Worm (Caenorhabditis elegans) whole organism, mixed stage, embryonic: Measurements from ENCODE around the gene cal-2.
A peak's percentile ranks its signal among the peaks of the same experiment; 100 is the strongest.

Experiments used
- M03D4.4 ChIP-seq: sonication (generic microtip); optimal IDR thresholded peaks from 2 replicates; lab custom pipeline; 2017; ENCODE audit warnings: mild to moderate bottlenecking, missing genetic modification characterization, missing compliant biosample characterization
- bed-3 ChIP-seq: fragments of 200-800 bp; sonication (Bioruptor generic); optimal IDR thresholded peaks from 3 replicates; lab custom pipeline; 2018; ENCODE audit warnings: mild to moderate bottlenecking, missing genetic modification characterization, moderate library complexity, missing compliant biosample characterization
- blmp-1 ChIP-seq: fragments of 150-350 bp; optimal IDR thresholded peaks from 2 replicates; lab custom pipeline; 2014; ENCODE audit warnings: missing biosample characterization, missing genetic modification characterization
- ceh-39 ChIP-seq: fragments of 150-350 bp; optimal IDR thresholded peaks from 2 replicates; lab custom pipeline; 2014; ENCODE audit warnings: missing biosample characterization, missing genetic modification characterization
- ceh-43 ChIP-seq: fragments of 200-800 bp; sonication (Bioruptor generic); optimal IDR thresholded peaks from 2 replicates; lab custom pipeline; 2018; ENCODE audit warnings: mild to moderate bottlenecking, missing genetic modification characterization, moderate library complexity, missing compliant biosample characterization
- ceh-83 ChIP-seq: fragments of 200-800 bp; sonication (Bioruptor generic); optimal IDR thresholded peaks from 2 replicates; lab custom pipeline; 2018; ENCODE audit warnings: mild to moderate bottlenecking, missing genetic modification characterization, missing compliant biosample characterization
- ces-1 ChIP-seq: fragments of 150-350 bp; optimal IDR thresholded peaks from 2 replicates; lab custom pipeline; 2014; ENCODE audit warnings: missing biosample characterization, missing genetic modification reagents, missing genetic modification characterization
- cnd-1 ChIP-seq: fragments of 200-800 bp; sonication (Bioruptor generic); optimal IDR thresholded peaks from 2 replicates; lab custom pipeline; 2018; ENCODE audit warnings: mild to moderate bottlenecking, missing genetic modification characterization, missing compliant biosample characterization
- drap-1 ChIP-seq: fragments of 200-800 bp; sonication (Bioruptor generic); optimal IDR thresholded peaks from 3 replicates; lab custom pipeline; 2018; ENCODE audit warnings: mild to moderate bottlenecking, missing genetic modification characterization, missing compliant biosample characterization
- elt-1 ChIP-seq: sonication (generic microtip); optimal IDR thresholded peaks from 2 replicates; lab custom pipeline; 2017; ENCODE audit warnings: missing genetic modification characterization, mild to moderate bottlenecking, missing compliant biosample characterization, antibody characterized with exemption, moderate library complexity, borderline replicate concordance; ENCODE audit not compliant: insufficient read depth
- elt-3 ChIP-seq: fragments of 150-350 bp; optimal IDR thresholded peaks from 2 replicates; lab custom pipeline; 2014; ENCODE audit warnings: missing biosample characterization, missing genetic modification characterization
- flh-1 ChIP-seq: fragments of 200-800 bp; sonication (Bioruptor generic); optimal IDR thresholded peaks from 2 replicates; lab custom pipeline; 2018; ENCODE audit warnings: mild to moderate bottlenecking, missing genetic modification characterization, moderate library complexity, missing compliant biosample characterization
- ham-2 ChIP-seq: fragments of 200-800 bp; sonication (Bioruptor generic); optimal IDR thresholded peaks from 2 replicates; lab custom pipeline; 2018; ENCODE audit warnings: mild to moderate bottlenecking, missing genetic modification characterization, missing compliant biosample characterization
- hlh-1 ChIP-seq: fragments of 150-350 bp; optimal IDR thresholded peaks from 2 replicates; lab custom pipeline; 2014; ENCODE audit warnings: missing biosample characterization, missing genetic modification reagents, missing genetic modification characterization
- lin-13 ChIP-seq: fragments of 150-350 bp; optimal IDR thresholded peaks from 2 replicates; lab custom pipeline; 2014; ENCODE audit warnings: missing biosample characterization, missing genetic modification characterization
- lin-32 ChIP-seq: fragments of 200-800 bp; sonication (Bioruptor generic); optimal IDR thresholded peaks from 2 replicates; lab custom pipeline; 2018; ENCODE audit warnings: mild to moderate bottlenecking, missing genetic modification characterization, missing compliant biosample characterization
- lsy-2 ChIP-seq: fragments of 150-350 bp; optimal IDR thresholded peaks from 2 replicates; lab custom pipeline; 2014; ENCODE audit warnings: missing biosample characterization, missing genetic modification characterization
- mab-5 ChIP-seq: fragments of 150-350 bp; optimal IDR thresholded peaks from 2 replicates; lab custom pipeline; 2014; ENCODE audit warnings: missing biosample characterization, missing genetic modification characterization
- mep-1 ChIP-seq: fragments of 150-350 bp; optimal IDR thresholded peaks from 2 replicates; lab custom pipeline; 2017; ENCODE audit warnings: missing biosample characterization, missing genetic modification reagents, missing genetic modification characterization, inconsistent platforms
- mls-2 ChIP-seq: sonication (generic microtip); optimal IDR thresholded peaks from 2 replicates; lab custom pipeline; 2016; ENCODE audit warnings: mild to moderate bottlenecking, missing genetic modification characterization, moderate library complexity, missing compliant biosample characterization
- nhr-12 ChIP-seq: fragments of 150-350 bp; optimal IDR thresholded peaks from 2 replicates; lab custom pipeline; 2014; ENCODE audit warnings: missing biosample characterization, missing genetic modification characterization
- nhr-2 ChIP-seq: fragments of 150-350 bp; optimal IDR thresholded peaks from 2 replicates; lab custom pipeline; 2014; ENCODE audit warnings: missing biosample characterization, missing genetic modification characterization
- nhr-237 ChIP-seq: fragments of 150-350 bp; optimal IDR thresholded peaks from 2 replicates; lab custom pipeline; 2014; ENCODE audit warnings: missing biosample characterization, missing genetic modification characterization
- nhr-28 ChIP-seq: fragments of 150-350 bp; optimal IDR thresholded peaks from 2 replicates; lab custom pipeline; 2014; ENCODE audit warnings: missing biosample characterization, missing genetic modification characterization
- nhr-76 ChIP-seq: sonication (generic microtip); optimal IDR thresholded peaks from 2 replicates; lab custom pipeline; 2017; ENCODE audit warnings: missing biosample characterization, missing genetic modification characterization
- pha-4 ChIP-seq: fragments of 150-350 bp; optimal IDR thresholded peaks from 2 replicates; lab custom pipeline; 2018; ENCODE audit warnings: missing biosample characterization, missing genetic modification reagents, missing genetic modification characterization
- sem-2 ChIP-seq: fragments of 200-800 bp; sonication (Bioruptor generic); optimal IDR thresholded peaks from 2 replicates; lab custom pipeline; 2018; ENCODE audit warnings: mild to moderate bottlenecking, missing genetic modification characterization, missing compliant biosample characterization
- snpc-4 ChIP-seq: fragments of 150-350 bp; optimal IDR thresholded peaks from 2 replicates; lab custom pipeline; 2014; ENCODE audit warnings: missing biosample characterization, missing genetic modification characterization
- sptf-1 ChIP-seq: sonication (generic microtip); optimal IDR thresholded peaks from 2 replicates; lab custom pipeline; 2017; ENCODE audit warnings: mild to moderate bottlenecking, missing genetic modification characterization, moderate library complexity, missing compliant biosample characterization
- tbx-8 ChIP-seq: fragments of 200-800 bp; sonication (Bioruptor generic); optimal IDR thresholded peaks from 2 replicates; lab custom pipeline; 2018; ENCODE audit warnings: mild to moderate bottlenecking, missing genetic modification characterization, moderate library complexity, missing compliant biosample characterization
- unc-120 ChIP-seq: sonication (generic microtip); optimal IDR thresholded peaks from 2 replicates; lab custom pipeline; 2017; ENCODE audit warnings: missing genetic modification characterization, missing compliant biosample characterization; ENCODE audit not compliant: poor library complexity, severe bottlenecking
- unc-39 ChIP-seq: fragments of 150-350 bp; optimal IDR thresholded peaks from 2 replicates; lab custom pipeline; 2014; ENCODE audit warnings: missing biosample characterization, missing genetic modification characterization
- unc-62 ChIP-seq: fragments of 150-350 bp; optimal IDR thresholded peaks from 2 replicates; lab custom pipeline; 2014; ENCODE audit warnings: missing biosample characterization, missing genetic modification reagents, missing genetic modification characterization
- zip-8 ChIP-seq: fragments of 150-350 bp; optimal IDR thresholded peaks from 2 replicates; lab custom pipeline; 2014; ENCODE audit warnings: missing biosample characterization, missing genetic modification characterization
- ztf-11 ChIP-seq: fragments of 150-350 bp; optimal IDR thresholded peaks from 2 replicates; lab custom pipeline; 2014; ENCODE audit warnings: missing biosample characterization, missing genetic modification characterization

The cal-2 gene

ce11 chrII:8969251-8970183 is 9.0 kb downstream of the cal-2 start, which contains the start of the genes szy-20 and C18E9.5:
Gene szy-20, minus strand, starts transcription at chrII:8969333.
Gene C18E9.5, plus strand, starts transcription at chrII:8969980.
- TF ChIP-seq ztf-11 (tag; lab: Kevin White, UChicago) (no peak), flh-1 (GFP tag; lab: Kevin White, UChicago) (no peak), elt-1 (tag; lab: Kevin White, UChicago) (no peak), bed-3 (GFP tag; lab: Kevin White, UChicago) (no peak), drap-1 (GFP tag; lab: Kevin White, UChicago) (peak; percentile 8), nhr-76 (tag; lab: Kevin White, UChicago) (no peak), pha-4 (peak; percentile 30), nhr-12 (tag; lab: Kevin White, UChicago) (no peak), unc-62 (GFP tag; lab: Kevin White, UChicago) (no peak), elt-3 (no peak), nhr-28 (tag; lab: Kevin White, UChicago) (no peak), unc-39 (tag; lab: Kevin White, UChicago) (no peak), tbx-8 (GFP tag; lab: Kevin White, UChicago) (no peak), blmp-1 (tag; lab: Kevin White, UChicago) (no peak), hlh-1 (no peak), mab-5 (tag; lab: Kevin White, UChicago) (no peak), ceh-39 (tag; lab: Kevin White, UChicago) (no peak), snpc-4 (tag; lab: Kevin White, UChicago) (no peak), mls-2 (tag; lab: Kevin White, UChicago) (peak; percentile 38), nhr-237 (tag; lab: Kevin White, UChicago) (peak; percentile 55), ceh-83 (GFP tag; lab: Kevin White, UChicago) (no peak), cnd-1 (tag; lab: Kevin White, UChicago) (peak; percentile 11), nhr-2 (tag; lab: Kevin White, UChicago) (no peak), M03D4.4 (peak; percentile 55), zip-8 (no peak), mep-1 (tag; lab: Kevin White, UChicago) (peak; percentile 63), ces-1 (GFP tag; lab: Kevin White, UChicago) (peak; percentile 65), lin-32 (GFP tag; lab: Kevin White, UChicago) (no peak), lsy-2 (tag; lab: Kevin White, UChicago) (peak; percentile 77), ceh-43 (GFP tag; lab: Kevin White, UChicago) (no peak), sem-2 (GFP tag; lab: Kevin White, UChicago) (no peak), unc-120 (tag; lab: Kevin White, UChicago) (peak; percentile 63), sptf-1 (peak; percentile 16), lin-13 (peak; percentile 69), ham-2 (GFP tag; lab: Kevin White, UChicago) (no peak)

ce11 chrII:8973516-8974043 is 13.1 kb downstream of the cal-2 start, which contains the start of gene tomm-40:
Gene tomm-40, minus strand, starts transcription at chrII:8973566.
- TF ChIP-seq elt-1 (tag; lab: Kevin White, UChicago) (no peak), lsy-2 (tag; lab: Kevin White, UChicago) (peak; percentile 42), ces-1 (GFP tag; lab: Kevin White, UChicago) (peak; percentile 20)

- TF ChIP-seq ham-2 (GFP tag; lab: Kevin White, UChicago) (no peak), zip-8 (no peak), elt-3 (no peak), nhr-28 (tag; lab: Kevin White, UChicago) (no peak), mls-2 (tag; lab: Kevin White, UChicago) (no peak), cnd-1 (tag; lab: Kevin White, UChicago) (no peak), nhr-12 (tag; lab: Kevin White, UChicago) (no peak), blmp-1 (tag; lab: Kevin White, UChicago) (no peak), lin-13 (no peak)
Measured at ce11 chrII:8982683-8983082, 22.2 kb downstream of the cal-2 start, which contains the start of gene C18E9.7. Gene C18E9.7, minus strand, starts transcription at chrII:8982783.
